Fruit fly (Drosophila melanogaster) whole organism, embryonic: ENCODE results near the gene Tsr1.

Experiments used
- Bdp1 ChIP-seq: fragments of 200-800 bp; sonication (Bioruptor generic); optimal IDR thresholded peaks from 3 replicates; lab custom pipeline; 2016; ENCODE audit warnings: missing biosample characterization, missing genetic modification characterization
- Blimp-1 ChIP-seq: fragments of 200-800 bp; sonication (Bioruptor generic); optimal IDR thresholded peaks from 3 replicates; lab custom pipeline; 2018; ENCODE audit warnings: missing biosample characterization, missing genetic modification characterization, mild to moderate bottlenecking, moderate library complexity, missing genetic modification reagents
- CG10267 ChIP-seq: fragments of 200-800 bp; sonication (Bioruptor generic); optimal IDR thresholded peaks from 2 replicates; lab custom pipeline; 2018; ENCODE audit warnings: missing biosample characterization, mild to moderate bottlenecking, missing genetic modification characterization, moderate library complexity
- CG11398 ChIP-seq: fragments of 200-800 bp; sonication (Bioruptor generic); optimal IDR thresholded peaks from 2 replicates; lab custom pipeline; 2016; ENCODE audit warnings: missing biosample characterization, missing genetic modification characterization
- CG11456 ChIP-seq: fragments of 200-800 bp; sonication (Bioruptor generic); IDR thresholded peaks from 3 replicates; pipeline ENCODE4 v1.3.6; 2022; ENCODE audit warnings: missing biosample characterization, missing genetic modification characterization
- CG11504 ChIP-seq: fragments of 200-800 bp; sonication (Bioruptor generic); optimal IDR thresholded peaks from 3 replicates; lab custom pipeline; 2019; ENCODE audit warnings: missing biosample characterization, mild to moderate bottlenecking, missing genetic modification characterization, moderate library complexity
- CG12155 ChIP-seq: fragments of 200-800 bp; sonication (Bioruptor generic); optimal IDR thresholded peaks from 3 replicates; lab custom pipeline; 2016; ENCODE audit warnings: missing biosample characterization, missing genetic modification characterization
- CG12744 ChIP-seq: fragments of 200-800 bp; sonication (Bioruptor generic); optimal IDR thresholded peaks from 2 replicates; lab custom pipeline; 2016; ENCODE audit warnings: missing biosample characterization, missing genetic modification characterization
- CG13624 ChIP-seq: fragments of 200-800 bp; sonication (Bioruptor generic); optimal IDR thresholded peaks from 2 replicates; lab custom pipeline; 2016; ENCODE audit warnings: missing biosample characterization, missing genetic modification characterization
- CG14860 ChIP-seq: fragments of 200-800 bp; sonication (Bioruptor generic); IDR thresholded peaks from 3 replicates; pipeline ENCODE4 v1.3.6; 2022; ENCODE audit warnings: missing biosample characterization, missing genetic modification characterization; ENCODE audit not compliant: partially characterized antibody
- CG1647 ChIP-seq: fragments of 200-800 bp; sonication (Bioruptor generic); optimal IDR thresholded peaks from 3 replicates; lab custom pipeline; 2016; ENCODE audit warnings: missing biosample characterization, missing genetic modification characterization
- CG17361 ChIP-seq: fragments of 200-800 bp; sonication (Bioruptor generic); IDR thresholded peaks from 3 replicates; pipeline ENCODE4 v1.3.6; 2022; ENCODE audit warnings: missing biosample characterization, missing genetic modification characterization
- CG2712 ChIP-seq: fragments of 200-800 bp; optimal IDR thresholded peaks from 3 replicates; lab custom pipeline; 2019; ENCODE audit warnings: missing biosample characterization, mild to moderate bottlenecking, missing genetic modification characterization, moderate library complexity
- CG3065 ChIP-seq: fragments of 200-800 bp; sonication (Bioruptor generic); optimal IDR thresholded peaks from 2 replicates; lab custom pipeline; 2016; ENCODE audit warnings: missing biosample characterization, missing genetic modification characterization
- CG4360 ChIP-seq: fragments of 200-800 bp; sonication (Bioruptor generic); IDR thresholded peaks from 2 replicates; pipeline ENCODE4 v1.3.6; 2022; ENCODE audit warnings: missing biosample characterization, missing genetic modification characterization
- CG4820 ChIP-seq: fragments of 200-800 bp; sonication (Bioruptor generic); optimal IDR thresholded peaks from 3 replicates; lab custom pipeline; 2016; ENCODE audit warnings: missing biosample characterization, missing genetic modification characterization
- CG6813 ChIP-seq: fragments of 200-800 bp; sonication (Bioruptor generic); optimal IDR thresholded peaks from 2 replicates; lab custom pipeline; 2017; ENCODE audit warnings: missing biosample characterization, missing genetic modification characterization, mild to moderate bottlenecking, moderate library complexity, missing genetic modification reagents
- CG7271 ChIP-seq: fragments of 200-800 bp; sonication (Bioruptor generic); optimal IDR thresholded peaks from 2 replicates; lab custom pipeline; 2018; ENCODE audit warnings: missing biosample characterization, mild to moderate bottlenecking, missing genetic modification characterization, moderate library complexity
- CG9932 ChIP-seq: fragments of 200-800 bp; sonication (Bioruptor generic); IDR thresholded peaks from 2 replicates; pipeline ENCODE4 v1.3.6; 2022; ENCODE audit warnings: missing biosample characterization, missing genetic modification characterization
- CTCF ChIP-seq: fragments of 200-800 bp; sonication (Bioruptor generic); optimal IDR thresholded peaks from 2 replicates; lab custom pipeline; 2017; ENCODE audit warnings: missing biosample characterization, mild to moderate bottlenecking, missing genetic modification characterization, moderate library complexity
- D19A ChIP-seq: fragments of 200-800 bp; optimal IDR thresholded peaks from 3 replicates; lab custom pipeline; 2019; ENCODE audit warnings: missing biosample characterization, mild to moderate bottlenecking, missing genetic modification characterization, moderate library complexity
- Dek ChIP-seq: fragments of 200-800 bp; sonication (Bioruptor generic); optimal IDR thresholded peaks from 3 replicates; lab custom pipeline; 2019; ENCODE audit warnings: missing biosample characterization, mild to moderate bottlenecking, missing genetic modification characterization, moderate library complexity
- Dref ChIP-seq: fragments of 200-800 bp; sonication (Bioruptor generic); IDR thresholded peaks from 2 replicates; pipeline ENCODE4 v1.3.6; 2022; ENCODE audit warnings: missing biosample characterization, missing genetic modification characterization
- Drgx ChIP-seq: fragments of 200-800 bp; sonication (Bioruptor generic); IDR thresholded peaks from 2 replicates; pipeline ENCODE4 v1.3.6; 2022; ENCODE audit warnings: missing biosample characterization, missing genetic modification characterization
- Nf-YC ChIP-seq: fragments of 200-800 bp; optimal IDR thresholded peaks from 3 replicates; lab custom pipeline; 2019; ENCODE audit warnings: missing biosample characterization, mild to moderate bottlenecking, missing genetic modification characterization, moderate library complexity
- Oli ChIP-seq: fragments of 200-800 bp; sonication (Bioruptor generic); optimal IDR thresholded peaks from 2 replicates; lab custom pipeline; 2018; ENCODE audit warnings: missing biosample characterization, mild to moderate bottlenecking, missing genetic modification characterization, moderate library complexity
- YL-1 ChIP-seq: fragments of 200-800 bp; sonication (Bioruptor generic); optimal IDR thresholded peaks from 3 replicates; lab custom pipeline; 2017; ENCODE audit warnings: missing biosample characterization, mild to moderate bottlenecking, missing genetic modification characterization
- cas ChIP-seq: fragments of 200-800 bp; sonication (Bioruptor generic); IDR thresholded peaks from 2 replicates; pipeline ENCODE4 v1.3.6; 2022; ENCODE audit warnings: missing biosample characterization, missing genetic modification characterization
- da ChIP-seq: fragments of 200-800 bp; sonication (Bioruptor generic); optimal IDR thresholded peaks from 2 replicates; lab custom pipeline; 2016; ENCODE audit warnings: missing biosample characterization, missing genetic modification characterization
- dimm ChIP-seq: fragments of 200-800 bp; sonication (Bioruptor generic); IDR thresholded peaks from 2 replicates; pipeline ENCODE4 v1.3.6; 2022; ENCODE audit warnings: missing biosample characterization, missing genetic modification characterization
- dm ChIP-seq: fragments of 200-800 bp; sonication (Bioruptor generic); optimal IDR thresholded peaks from 3 replicates; lab custom pipeline; 2016; ENCODE audit warnings: missing biosample characterization, missing genetic modification characterization
- hb ChIP-seq: fragments of 200-800 bp; sonication (Bioruptor generic); IDR thresholded peaks from 3 replicates; pipeline ENCODE4 v1.3.6; 2022; ENCODE audit warnings: missing biosample characterization, missing genetic modification characterization; ENCODE audit not compliant: partially characterized antibody
- her ChIP-seq: fragments of 200-800 bp; sonication (Bioruptor generic); optimal IDR thresholded peaks from 2 replicates; lab custom pipeline; 2016; ENCODE audit warnings: missing biosample characterization, missing genetic modification characterization
- kah ChIP-seq: fragments of 200-800 bp; sonication (Bioruptor generic); optimal IDR thresholded peaks from 2 replicates; lab custom pipeline; 2018; ENCODE audit warnings: missing biosample characterization, mild to moderate bottlenecking, missing genetic modification characterization
- lmd ChIP-seq: fragments of 200-800 bp; sonication (Bioruptor generic); IDR thresholded peaks from 2 replicates; pipeline ENCODE4 v1.3.6; 2022; ENCODE audit warnings: missing biosample characterization, missing genetic modification characterization
- maf-S ChIP-seq: fragments of 200-800 bp; sonication (Bioruptor generic); optimal IDR thresholded peaks from 2 replicates; lab custom pipeline; 2016; ENCODE audit warnings: missing biosample characterization, missing genetic modification characterization
- mam ChIP-seq: fragments of 200-800 bp; sonication (Bioruptor generic); optimal IDR thresholded peaks from 3 replicates; lab custom pipeline; 2016; ENCODE audit warnings: missing biosample characterization, missing genetic modification characterization
- oc ChIP-seq: fragments of 200-800 bp; sonication (Bioruptor generic); optimal IDR thresholded peaks from 2 replicates; lab custom pipeline; 2018; ENCODE audit warnings: missing biosample characterization, mild to moderate bottlenecking, missing genetic modification characterization, moderate library complexity
- onecut ChIP-seq: fragments of 200-800 bp; sonication (Bioruptor generic); IDR thresholded peaks from 2 replicates; pipeline ENCODE4 v1.3.6; 2022; ENCODE audit warnings: missing biosample characterization, missing genetic modification characterization
- otp ChIP-seq: fragments of 200-800 bp; sonication (Bioruptor generic); IDR thresholded peaks from 3 replicates; pipeline ENCODE4, ENCODE4 v1.3.6; 2022; ENCODE audit warnings: missing biosample characterization, missing genetic modification characterization
- pan ChIP-seq, 4 experiments: fragments of >200 bp in 3 of 4; fragments of 200-800 bp in 1 of 4; sonication (Bioruptor generic) in 1 of 4; optimal IDR thresholded peaks in 3 of 4; IDR thresholded peaks in 1 of 4; 2 replicates each; pipeline versions ENCODE4 v1.3.6 to Lab custom; 2017 to 2022; ENCODE audit warnings: missing biosample characterization in 2 of 4, missing genetic modification characterization in 2 of 4, mixed read lengths in 1 of 4
- phol ChIP-seq: fragments of 200-800 bp; sonication (Bioruptor generic); optimal IDR thresholded peaks from 3 replicates; lab custom pipeline; 2018; ENCODE audit warnings: missing biosample characterization, mild to moderate bottlenecking, missing genetic modification characterization, moderate library complexity
- pita ChIP-seq: fragments of 200-800 bp; sonication (Bioruptor generic); optimal IDR thresholded peaks from 2 replicates; lab custom pipeline; 2017; ENCODE audit warnings: missing biosample characterization, mild to moderate bottlenecking, missing genetic modification characterization
- repo ChIP-seq: fragments of 200-800 bp; sonication (Bioruptor generic); optimal IDR thresholded peaks from 2 replicates; lab custom pipeline; 2016; ENCODE audit warnings: missing biosample characterization, missing genetic modification characterization
- run ChIP-seq: fragments of 200-800 bp; sonication (Bioruptor generic); optimal IDR thresholded peaks from 3 replicates; lab custom pipeline; 2018; ENCODE audit warnings: missing biosample characterization, mild to moderate bottlenecking, missing genetic modification characterization
- sens-2 ChIP-seq: fragments of 200-800 bp; sonication (Bioruptor generic); IDR thresholded peaks from 2 replicates; pipeline ENCODE4 v1.3.6; 2022; ENCODE audit warnings: missing biosample characterization, missing genetic modification characterization
- sim ChIP-seq: fragments of 200-800 bp; sonication (Bioruptor generic); IDR thresholded peaks from 2 replicates; pipeline ENCODE4 v1.3.6; 2022; ENCODE audit warnings: missing biosample characterization, missing genetic modification characterization
- stwl ChIP-seq: fragments of 200-800 bp; sonication (Bioruptor generic); optimal IDR thresholded peaks from 3 replicates; lab custom pipeline; 2018; ENCODE audit warnings: missing biosample characterization, mild to moderate bottlenecking, missing genetic modification characterization, moderate library complexity
- unc-4 ChIP-seq: fragments of 200-800 bp; sonication (Bioruptor generic); IDR thresholded peaks from 2 replicates; pipeline ENCODE4 v1.3.6; 2022; ENCODE audit warnings: missing biosample characterization, missing genetic modification characterization; ENCODE audit not compliant: partially characterized antibody
- unpg ChIP-seq: fragments of 200-800 bp; sonication (Bioruptor generic); optimal IDR thresholded peaks from 3 replicates; lab custom pipeline; 2018; ENCODE audit warnings: missing biosample characterization, mild to moderate bottlenecking, missing genetic modification characterization, moderate library complexity
- zen ChIP-seq: fragments of 200-800 bp; sonication (Bioruptor generic); optimal IDR thresholded peaks from 3 replicates; lab custom pipeline; 2018; ENCODE audit warnings: missing biosample characterization, mild to moderate bottlenecking, missing genetic modification characterization, moderate library complexity

Tsr1 gene

dm6 chr3L:21334999-21335631, at the start of gene Tsr1 (continued):
- TF ChIP-seq pan (optimal IDR thresholded peaks at IDR 0.05; lab: Kevin White, UChicago) = no peak
- TF ChIP-seq pan (GFP tag; optimal IDR thresholded peaks at IDR 0.05 in 1 of 2, IDR thresholded peaks at IDR 0.05 in 1 of 2) = no peak
- peak; percentile 78 for TF ChIP-seq YL-1
- no peak for TF ChIP-seq CG1647 (GFP tag; lab: Kevin White, UChicago)
- no peak for TF ChIP-seq run (tag; lab: Kevin White, UChicago)
- no peak for TF ChIP-seq CG7271 (tag; lab: Kevin White, UChicago)
- TF ChIP-seq stwl (tag; lab: Kevin White, UChicago) = peak; percentile 43
- no peak for TF ChIP-seq sim (GFP tag; lab: Robert Waterston, UW)
- no peak for TF ChIP-seq zen (tag; lab: Kevin White, UChicago)
- no peak for TF ChIP-seq kah (GFP tag; lab: Kevin White, UChicago)
- no peak for TF ChIP-seq cas
- no peak for TF ChIP-seq da (GFP tag; lab: Kevin White, UChicago)
- peak; percentile 39 for TF ChIP-seq her (GFP tag; lab: Kevin White, UChicago)
- TF ChIP-seq onecut (GFP tag; lab: Robert Waterston, UW) = no peak
- no peak for TF ChIP-seq lmd
- TF ChIP-seq CG14860 (GFP tag; lab: Robert Waterston, UW) = peak; percentile 69
- TF ChIP-seq sens-2 (GFP tag; lab: Robert Waterston, UW) = no peak
- TF ChIP-seq CG11398 (GFP tag; lab: Kevin White, UChicago) = no peak
- TF ChIP-seq unpg (GFP tag; lab: Kevin White, UChicago) = no peak
- TF ChIP-seq CG6813 (GFP tag; lab: Kevin White, UChicago) = no peak
- no peak for TF ChIP-seq CG11504 (tag; lab: Kevin White, UChicago)
- TF ChIP-seq phol (tag; lab: Kevin White, UChicago) = no peak
- TF ChIP-seq CG11456 (GFP tag; lab: Robert Waterston, UW) = no peak
- TF ChIP-seq Oli = no peak
- peak; percentile 90 for TF ChIP-seq unc-4 (GFP tag; lab: Robert Waterston, UW)
- TF ChIP-seq hb = peak; percentile 55; the same call in 1 of the 3 replicates
- no peak for TF ChIP-seq dimm (GFP tag; lab: Robert Waterston, UW)
- no peak for TF ChIP-seq otp
- no peak for TF ChIP-seq CG9932 (GFP tag; lab: Robert Waterston, UW)
- no peak for TF ChIP-seq CG10267 (tag; lab: Kevin White, UChicago)
- no peak for TF ChIP-seq CG12155 (GFP tag; lab: Kevin White, UChicago)
- no peak for TF ChIP-seq CG3065 (GFP tag; lab: Kevin White, UChicago)
- peak; percentile 96 for TF ChIP-seq dm (GFP tag; lab: Kevin White, UChicago)
- peak; percentile 59 for TF ChIP-seq CG2712 (tag; lab: Kevin White, UChicago)
- no peak for TF ChIP-seq oc (tag; lab: Kevin White, UChicago)
- TF ChIP-seq Drgx (GFP tag; lab: Robert Waterston, UW) = no peak
- TF ChIP-seq D19A (tag; lab: Kevin White, UChicago) = no peak
- no peak for TF ChIP-seq CG13624
- TF ChIP-seq CG17361 (GFP tag; lab: Robert Waterston, UW) = no peak
- TF ChIP-seq repo (GFP tag; lab: Kevin White, UChicago) = no peak
- TF ChIP-seq Bdp1 (GFP tag; lab: Kevin White, UChicago) = no peak
- no peak for TF ChIP-seq maf-S (GFP tag; lab: Kevin White, UChicago)
- TF ChIP-seq Dek (tag; lab: Kevin White, UChicago) = no peak
- peak; percentile 80 for TF ChIP-seq Dref (GFP tag; lab: Robert Waterston, UW)
- TF ChIP-seq pita (GFP tag; lab: Kevin White, UChicago) = no peak
- TF ChIP-seq Blimp-1 (GFP tag; lab: Kevin White, UChicago) = no peak
- TF ChIP-seq CG4820 (GFP tag; lab: Kevin White, UChicago) = no peak
- no peak for TF ChIP-seq CG12744 (GFP tag; lab: Kevin White, UChicago)
- TF ChIP-seq CG4360 = no peak
- TF ChIP-seq CTCF = peak; percentile 12
- no peak for TF ChIP-seq Nf-YC (tag; lab: Kevin White, UChicago)
- TF ChIP-seq mam (GFP tag; lab: Kevin White, UChicago) = no peak
